Worm (Caenorhabditis elegans) whole organism, early embryonic: Measurements from ENCODE around the gene thn-2.

Source experiments
- B0310.2 ChIP-seq: sonication (generic microtip); optimal IDR thresholded peaks from 2 replicates; lab custom pipeline; 2016; ENCODE audit warnings: mild to moderate bottlenecking, missing genetic modification characterization, missing compliant biosample characterization
- F13C5.2 ChIP-seq: sonication (generic microtip); optimal IDR thresholded peaks from 2 replicates; lab custom pipeline; 2017; ENCODE audit warnings: mild to moderate bottlenecking, missing genetic modification characterization, inconsistent platforms, missing compliant biosample characterization
- aly-1 ChIP-seq: sonication (generic microtip); optimal IDR thresholded peaks from 2 replicates; lab custom pipeline; 2016; ENCODE audit warnings: missing genetic modification characterization, missing compliant biosample characterization
- ama-1 ChIP-seq: fragments of 150-350 bp; optimal IDR thresholded peaks from 2 replicates; lab custom pipeline; 2014
- ceh-13 ChIP-seq: fragments of 200-800 bp; sonication (Bioruptor generic); optimal IDR thresholded peaks from 2 replicates; lab custom pipeline; 2018; ENCODE audit warnings: mild to moderate bottlenecking, missing genetic modification characterization, missing compliant biosample characterization
- ceh-36 ChIP-seq: sonication (generic microtip); optimal IDR thresholded peaks from 2 replicates; lab custom pipeline; 2016; ENCODE audit warnings: missing genetic modification characterization, inconsistent platforms, missing compliant biosample characterization
- ets-7 ChIP-seq: sonication (generic microtip); optimal IDR thresholded peaks from 2 replicates; lab custom pipeline; 2016; ENCODE audit warnings: missing genotype, missing genetic modification characterization, missing compliant biosample characterization
- flt-1 ChIP-seq: fragments of 200-800 bp; sonication (Bioruptor generic); IDR thresholded peaks from 2 replicates; pipeline ENCODE4 v1.3.6; 2022; ENCODE audit warnings: missing genetic modification characterization, missing compliant biosample characterization
- hmbx-1 ChIP-seq: sonication (generic microtip); optimal IDR thresholded peaks from 2 replicates; lab custom pipeline; 2016; ENCODE audit warnings: mild to moderate bottlenecking, missing genetic modification characterization, missing compliant biosample characterization
- hmg-4 ChIP-seq: fragments of 200-800 bp; sonication (Bioruptor generic); optimal IDR thresholded peaks from 2 replicates; lab custom pipeline; 2018; ENCODE audit warnings: mild to moderate bottlenecking, missing genetic modification characterization, missing compliant biosample characterization
- hnd-1 ChIP-seq: sonication (generic microtip); optimal IDR thresholded peaks from 2 replicates; lab custom pipeline; 2016; ENCODE audit warnings: missing genetic modification characterization, missing compliant biosample characterization
- pes-1 ChIP-seq: fragments of 200-800 bp; sonication (Bioruptor generic); IDR thresholded peaks from 2 replicates; pipeline ENCODE4 v1.3.6; 2022; ENCODE audit warnings: missing genetic modification reagents, missing genetic modification characterization, missing compliant biosample characterization
- scrt-1 ChIP-seq: fragments of 200-800 bp; sonication (Bioruptor generic); IDR thresholded peaks from 2 replicates; pipeline ENCODE4 v1.3.6; 2022; ENCODE audit warnings: missing genetic modification characterization, missing compliant biosample characterization
- sea-1 ChIP-seq: fragments of 200-800 bp; sonication (Bioruptor generic); conservative IDR thresholded peaks from 2 replicates; pipeline ENCODE4 v1.3.6; 2022; ENCODE audit warnings: missing genetic modification characterization, missing compliant biosample characterization
- tbx-11 ChIP-seq: fragments of 200-800 bp; sonication (Bioruptor generic); IDR thresholded peaks from 2 replicates; pipeline ENCODE4 v1.3.6; 2022; ENCODE audit warnings: missing genetic modification characterization, missing compliant biosample characterization
- tbx-37 ChIP-seq: fragments of 200-800 bp; sonication (Bioruptor generic); conservative IDR thresholded peaks from 2 replicates; pipeline ENCODE4 v1.3.6; 2022; ENCODE audit warnings: missing genetic modification reagents, missing genetic modification characterization, missing compliant biosample characterization
- tra-4 ChIP-seq: sonication (generic microtip); optimal IDR thresholded peaks from 2 replicates; lab custom pipeline; 2017; ENCODE audit warnings: missing genetic modification characterization, missing compliant biosample characterization

Gene thn-2

DNA sequence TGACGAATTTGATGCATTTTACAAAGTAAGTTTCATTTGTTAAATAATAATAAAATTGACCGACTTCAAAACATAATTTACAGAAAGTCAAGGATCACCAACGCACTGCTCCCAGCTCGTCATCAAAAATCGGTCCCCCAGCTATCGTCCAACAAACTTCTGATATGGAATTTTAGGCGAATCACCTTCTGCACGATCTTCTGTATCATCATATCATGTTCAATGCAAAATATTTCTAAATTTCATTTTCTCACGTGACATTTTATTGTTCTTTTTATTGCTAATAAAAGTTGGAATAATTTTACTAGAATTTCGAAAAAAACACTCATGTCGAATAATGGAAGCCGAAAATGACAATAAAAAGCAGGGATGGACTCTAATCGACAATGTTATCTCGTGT, 27.2 kb downstream of the thn-2 start, which contains the start of gene acl-13:
TSS of gene acl-13 (plus strand) at position 301 of the 400 bp plus-strand sequence.
- no peak for TF ChIP-seq sea-1 (GFP tag; lab: Robert Waterston, UW)
- TF ChIP-seq hmg-4 (GFP tag; lab: Kevin White, UChicago), result no peak
- TF ChIP-seq ceh-36 (tag; lab: Kevin White, UChicago), result no peak
- TF ChIP-seq ama-1 (lab: Kevin White, UChicago), result no peak
- TF ChIP-seq ceh-13 (GFP tag; lab: Kevin White, UChicago), result no peak

DNA sequence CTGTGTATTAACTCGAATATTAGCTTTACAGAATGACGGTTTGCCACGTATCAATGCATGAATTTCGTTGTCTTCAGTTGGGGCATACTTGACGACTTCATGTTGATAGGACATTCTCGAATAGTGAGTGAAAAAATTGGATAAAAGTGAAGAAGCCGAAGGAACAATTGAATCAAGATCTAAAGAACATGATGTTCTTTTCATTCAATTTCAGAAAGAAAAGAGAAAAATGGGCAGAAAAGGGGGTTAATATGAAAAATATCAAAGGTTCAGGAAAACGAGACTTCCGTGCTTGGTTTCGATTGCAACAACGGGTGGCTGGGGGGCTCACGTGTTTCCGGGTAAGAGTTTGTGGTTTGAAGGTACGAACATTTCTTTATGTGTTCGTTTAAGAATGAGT, 31.6 kb downstream of the thn-2 start:
- TF ChIP-seq ceh-36 (tag; lab: Kevin White, UChicago) (no peak), tbx-37 (GFP tag; lab: Robert Waterston, UW) (no peak), sea-1 (GFP tag; lab: Robert Waterston, UW) (no peak), ama-1 (lab: Kevin White, UChicago) (no peak), hmg-4 (GFP tag; lab: Kevin White, UChicago) (no peak), F13C5.2 (tag; lab: Kevin White, UChicago) (no peak), tbx-11 (GFP tag; lab: Robert Waterston, UW) (no peak), hnd-1 (tag; lab: Kevin White, UChicago) (no peak), B0310.2 (tag; lab: Kevin White, UChicago) (no peak), hmbx-1 (tag; lab: Kevin White, UChicago) (no peak), scrt-1 (GFP tag; lab: Robert Waterston, UW) (no peak), ceh-13 (GFP tag; lab: Kevin White, UChicago) (no peak), flt-1 (GFP tag; lab: Robert Waterston, UW) (no peak), tra-4 (tag; lab: Kevin White, UChicago) (no peak), aly-1 (tag; lab: Kevin White, UChicago) (no peak)

DNA sequence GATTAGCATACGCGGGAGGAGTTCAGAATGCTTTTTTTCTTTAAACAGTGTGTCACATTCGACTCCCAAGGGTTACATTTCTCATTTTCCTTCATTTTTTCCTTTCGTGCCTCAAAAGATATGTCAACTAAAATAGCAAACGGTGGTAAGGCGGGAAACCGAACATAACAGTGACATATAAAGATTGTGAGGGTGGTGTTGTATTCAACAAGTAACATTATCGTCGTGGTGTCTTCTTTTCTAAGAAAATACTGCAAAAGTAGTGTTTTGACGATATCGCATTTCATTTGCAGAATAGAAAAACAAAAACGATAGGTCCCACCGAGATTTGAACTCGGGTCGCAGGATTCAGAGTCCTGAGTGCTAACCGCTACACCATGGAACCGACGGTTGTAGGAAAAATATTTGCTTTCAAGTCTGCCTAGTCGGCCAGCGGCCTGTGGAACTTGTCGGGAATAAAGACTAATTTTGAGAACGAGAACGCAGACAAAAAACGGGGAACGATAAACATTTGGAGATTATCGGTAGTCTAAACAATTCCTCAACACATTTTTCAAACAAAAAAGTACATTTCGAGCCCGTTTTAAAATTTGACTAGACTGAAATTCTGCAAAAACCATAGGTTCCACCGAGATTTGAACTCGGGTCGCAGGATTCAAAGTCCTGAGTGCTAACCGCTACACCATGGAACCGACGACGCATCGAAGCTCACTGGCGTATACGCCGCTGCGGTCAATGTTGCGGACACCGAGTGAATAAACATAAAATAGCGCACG, 33.8 kb downstream of the thn-2 start:
- TF ChIP-seq tbx-11 (GFP tag; lab: Robert Waterston, UW), result 0 out of 2 replicates have a peak, but pooled peaks have one; percentile 45
- TF ChIP-seq ceh-36 (tag; lab: Kevin White, UChicago), result peak; percentile 29
- TF ChIP-seq F13C5.2 (tag; lab: Kevin White, UChicago), result no peak
- peak; percentile 46; the same call in 1 of the 2 replicates for TF ChIP-seq flt-1 (GFP tag; lab: Robert Waterston, UW)
- 0 out of 2 replicates have a peak, but pooled peaks have one; percentile 35 for TF ChIP-seq scrt-1 (GFP tag; lab: Robert Waterston, UW)
- peak; percentile 31 for TF ChIP-seq hmg-4 (GFP tag; lab: Kevin White, UChicago)
- TF ChIP-seq tbx-37 (GFP tag; lab: Robert Waterston, UW), result peak; percentile 57
- TF ChIP-seq ets-7 (tag; lab: Kevin White, UChicago), result no peak
- TF ChIP-seq tra-4 (tag; lab: Kevin White, UChicago), result no peak
- peak; percentile 60; the same call in 1 of the 2 replicates for TF ChIP-seq sea-1 (GFP tag; lab: Robert Waterston, UW)
- TF ChIP-seq hnd-1 (tag; lab: Kevin White, UChicago), result no peak
- TF ChIP-seq pes-1 (GFP tag; lab: Robert Waterston, UW), result peak; percentile 58; the same call in 1 of the 2 replicates
- TF ChIP-seq hmbx-1 (tag; lab: Kevin White, UChicago), result no peak
- TF ChIP-seq ceh-13 (GFP tag; lab: Kevin White, UChicago), result no peak
- no peak for TF ChIP-seq aly-1 (tag; lab: Kevin White, UChicago)
- TF ChIP-seq ama-1 (lab: Kevin White, UChicago), result no peak

DNA sequence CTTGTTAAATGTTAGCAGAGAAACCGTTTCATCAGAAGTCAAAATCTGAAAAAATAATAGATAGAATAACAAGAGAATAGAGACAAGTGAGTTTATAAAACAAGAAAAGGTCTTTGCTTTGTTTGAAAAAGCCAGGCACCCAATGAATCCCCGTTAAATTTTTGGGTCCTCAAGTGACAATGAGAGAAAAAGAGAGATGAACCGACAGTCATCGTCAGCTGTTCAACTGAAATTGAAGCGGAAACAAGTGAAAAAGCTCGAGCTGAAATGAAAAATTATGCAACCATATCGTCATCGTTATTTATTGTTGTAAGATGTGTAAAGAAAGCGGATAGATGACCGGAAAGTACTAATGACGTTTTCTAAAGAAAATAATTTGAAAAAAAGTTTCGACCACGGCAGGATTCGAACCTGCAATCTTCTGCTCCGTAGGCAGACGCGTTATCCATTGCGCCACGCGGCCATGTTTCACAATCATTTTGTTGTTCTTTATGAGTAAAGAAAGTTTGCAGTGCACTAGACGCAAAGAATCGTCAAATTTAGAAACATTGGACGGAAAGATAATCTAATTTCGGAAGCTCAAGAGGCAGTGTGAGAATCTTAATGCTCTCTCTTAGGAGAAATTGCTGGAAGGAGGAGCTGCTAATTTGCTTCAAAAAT, 34.7 kb downstream of the thn-2 start, which contains the start of gene F08G5.3:
TSS of gene F08G5.3 (minus strand) at position 51 of the 660 bp plus-strand sequence.
- TF ChIP-seq hnd-1 (tag; lab: Kevin White, UChicago), result no peak
- peak; percentile 43; the same call in 1 of the 2 replicates for TF ChIP-seq flt-1 (GFP tag; lab: Robert Waterston, UW)
- TF ChIP-seq hmg-4 (GFP tag; lab: Kevin White, UChicago), result no peak
- TF ChIP-seq tbx-37 (GFP tag; lab: Robert Waterston, UW), result 0 out of 2 replicates have a peak, but pooled peaks have one; percentile 15
- TF ChIP-seq ceh-13 (GFP tag; lab: Kevin White, UChicago), result no peak
- no peak for TF ChIP-seq ama-1 (lab: Kevin White, UChicago)
- no peak for TF ChIP-seq hmbx-1 (tag; lab: Kevin White, UChicago)
- 0 out of 2 replicates have a peak, but pooled peaks have one; percentile 9 for TF ChIP-seq sea-1 (GFP tag; lab: Robert Waterston, UW)
- TF ChIP-seq aly-1 (tag; lab: Kevin White, UChicago), result no peak
- no peak for TF ChIP-seq ceh-36 (tag; lab: Kevin White, UChicago)
- no peak for TF ChIP-seq tra-4 (tag; lab: Kevin White, UChicago)
- TF ChIP-seq pes-1 (GFP tag; lab: Robert Waterston, UW), result peak; percentile 77
- TF ChIP-seq B0310.2 (tag; lab: Kevin White, UChicago), result no peak
- TF ChIP-seq F13C5.2 (tag; lab: Kevin White, UChicago), result peak; percentile 0
- no peak for TF ChIP-seq ets-7 (tag; lab: Kevin White, UChicago)
- no peak for TF ChIP-seq tbx-11 (GFP tag; lab: Robert Waterston, UW)
- peak; percentile 57; the same call in 1 of the 2 replicates for TF ChIP-seq scrt-1 (GFP tag; lab: Robert Waterston, UW)

DNA sequence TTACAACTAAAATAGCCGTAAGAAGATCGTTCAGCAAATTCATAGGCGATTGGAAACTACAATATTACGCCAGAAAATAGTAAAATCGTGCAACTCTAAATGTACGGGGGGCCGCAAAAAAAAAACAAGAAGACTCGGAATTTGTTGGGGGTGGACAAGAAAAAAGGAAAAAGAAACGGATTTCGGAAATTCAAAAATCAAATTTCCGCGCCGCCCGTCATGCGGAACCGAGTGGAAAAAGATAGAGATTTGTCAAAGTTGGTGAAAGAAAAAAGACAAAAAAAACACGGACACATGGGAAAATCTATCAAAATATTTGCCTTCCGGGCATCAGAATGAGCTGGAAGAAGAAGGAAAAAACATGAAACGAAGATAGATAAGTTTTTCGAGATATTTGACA, 36.3 kb downstream of the thn-2 start:
- no peak for TF ChIP-seq B0310.2 (tag; lab: Kevin White, UChicago)
- TF ChIP-seq tbx-37 (GFP tag; lab: Robert Waterston, UW), result no peak
- no peak for TF ChIP-seq scrt-1 (GFP tag; lab: Robert Waterston, UW)
- TF ChIP-seq hmbx-1 (tag; lab: Kevin White, UChicago), result no peak
- TF ChIP-seq ceh-13 (GFP tag; lab: Kevin White, UChicago), result no peak
- TF ChIP-seq hnd-1 (tag; lab: Kevin White, UChicago), result no peak
- no peak for TF ChIP-seq flt-1 (GFP tag; lab: Robert Waterston, UW)
- no peak for TF ChIP-seq ceh-36 (tag; lab: Kevin White, UChicago)
- no peak for TF ChIP-seq tbx-11 (GFP tag; lab: Robert Waterston, UW)
- TF ChIP-seq F13C5.2 (tag; lab: Kevin White, UChicago), result no peak
- no peak for TF ChIP-seq tra-4 (tag; lab: Kevin White, UChicago)
- no peak for TF ChIP-seq aly-1 (tag; lab: Kevin White, UChicago)
- TF ChIP-seq pes-1 (GFP tag; lab: Robert Waterston, UW), result no peak
- TF ChIP-seq ets-7 (tag; lab: Kevin White, UChicago), result no peak
